Fruit fly (Drosophila melanogaster) whole organism, embryonic: ENCODE data around the gene CG8460.
A peak's percentile ranks its signal among the peaks of the same experiment; 100 is the strongest.

ENCODE experiments used
- CG11504 ChIP-seq: fragments of 200-800 bp; sonication (Bioruptor generic); optimal IDR thresholded peaks from 3 replicates; lab custom pipeline; 2019; ENCODE audit warnings: missing biosample characterization, mild to moderate bottlenecking, missing genetic modification characterization, moderate library complexity
- CG12744 ChIP-seq: fragments of 200-800 bp; sonication (Bioruptor generic); optimal IDR thresholded peaks from 2 replicates; lab custom pipeline; 2016; ENCODE audit warnings: missing biosample characterization, missing genetic modification characterization
- CG13894 ChIP-seq: fragments of 200-800 bp; sonication (Bioruptor generic); optimal IDR thresholded peaks from 3 replicates; lab custom pipeline; 2018; ENCODE audit warnings: missing biosample characterization, mild to moderate bottlenecking, missing genetic modification characterization, moderate library complexity
- CG14014 ChIP-seq: fragments of 200-800 bp; sonication (Bioruptor generic); IDR thresholded peaks from 2 replicates; pipeline ENCODE4 v1.3.6; 2022; ENCODE audit warnings: missing biosample characterization, missing genetic modification characterization
- CG14667 ChIP-seq: fragments of 200-800 bp; sonication (Bioruptor generic); IDR thresholded peaks from 2 replicates; pipeline ENCODE4 v1.3.6; 2022; ENCODE audit warnings: missing biosample characterization, missing genetic modification characterization
- CG14710 ChIP-seq: fragments of 200-800 bp; sonication (Bioruptor generic); optimal IDR thresholded peaks from 3 replicates; lab custom pipeline; 2019; ENCODE audit warnings: missing biosample characterization, mild to moderate bottlenecking, missing genetic modification characterization, moderate library complexity
- CG17359 ChIP-seq: fragments of 200-800 bp; sonication (Bioruptor generic); optimal IDR thresholded peaks from 3 replicates; lab custom pipeline; 2018; ENCODE audit warnings: missing biosample characterization, mild to moderate bottlenecking, missing genetic modification characterization, moderate library complexity
- CG17829 ChIP-seq: fragments of 200-800 bp; optimal IDR thresholded peaks from 2 replicates; lab custom pipeline; 2019; ENCODE audit warnings: missing biosample characterization, mild to moderate bottlenecking, missing genetic modification characterization, moderate library complexity
- CG18476 ChIP-seq: fragments of 200-800 bp; sonication (Bioruptor generic); optimal IDR thresholded peaks from 2 replicates; lab custom pipeline; 2016; ENCODE audit warnings: missing biosample characterization, mild to moderate bottlenecking, missing genetic modification characterization
- CG2202 ChIP-seq: fragments of 200-800 bp; sonication (Bioruptor generic); optimal IDR thresholded peaks from 2 replicates; lab custom pipeline; 2018; ENCODE audit warnings: missing biosample characterization, mild to moderate bottlenecking, missing genetic modification characterization
- CG30020 ChIP-seq: fragments of 200-800 bp; optimal IDR thresholded peaks from 2 replicates; lab custom pipeline; 2019; ENCODE audit warnings: missing biosample characterization, mild to moderate bottlenecking, missing genetic modification characterization, moderate library complexity
- CG3838 ChIP-seq: fragments of 200-800 bp; sonication (Bioruptor generic); optimal IDR thresholded peaks from 3 replicates; lab custom pipeline; 2016; ENCODE audit warnings: missing biosample characterization, missing genetic modification characterization
- CG6272 ChIP-seq: fragments of 200-800 bp; sonication (Bioruptor generic); IDR thresholded peaks from 2 replicates; pipeline ENCODE4 v1.3.6; 2022; ENCODE audit warnings: missing biosample characterization, missing genetic modification characterization
- CG6654 ChIP-seq: fragments of 200-800 bp; sonication (Bioruptor generic); optimal IDR thresholded peaks from 2 replicates; lab custom pipeline; 2017; ENCODE audit warnings: missing biosample characterization, mild to moderate bottlenecking, missing genetic modification characterization
- CG6791 ChIP-seq: fragments of 200-800 bp; sonication (Bioruptor generic); IDR thresholded peaks from 3 replicates; pipeline ENCODE4 v1.3.6; 2022; ENCODE audit warnings: missing biosample characterization, missing genetic modification characterization; ENCODE audit not compliant: partially characterized antibody
- CG7372 ChIP-seq: fragments of 200-800 bp; sonication (Bioruptor generic); IDR thresholded peaks from 2 replicates; pipeline ENCODE4 v1.3.6; 2022; ENCODE audit warnings: missing biosample characterization, missing genetic modification characterization
- CG8089 ChIP-seq: fragments of 200-800 bp; sonication (Bioruptor generic); optimal IDR thresholded peaks from 3 replicates; lab custom pipeline; 2016; ENCODE audit warnings: missing biosample characterization, missing genetic modification characterization
- Dad ChIP-seq: fragments of 200-800 bp; sonication (Bioruptor generic); optimal IDR thresholded peaks from 3 replicates; lab custom pipeline; 2016; ENCODE audit warnings: missing biosample characterization, missing genetic modification characterization
- H2.0 ChIP-seq: fragments of 200-800 bp; sonication (Bioruptor generic); IDR thresholded peaks from 2 replicates; pipeline ENCODE4 v1.3.6; 2022; ENCODE audit warnings: missing biosample characterization, missing genetic modification characterization
- Hand ChIP-seq: fragments of 200-800 bp; sonication (Bioruptor generic); optimal IDR thresholded peaks from 2 replicates; lab custom pipeline; 2017; ENCODE audit warnings: mild to moderate bottlenecking, missing biosample characterization, missing genetic modification reagents, missing genetic modification characterization
- Meics ChIP-seq: fragments of 200-800 bp; sonication (Bioruptor generic); optimal IDR thresholded peaks from 2 replicates; lab custom pipeline; 2017; ENCODE audit warnings: missing biosample characterization, mild to moderate bottlenecking, missing genetic modification characterization
- NC2β ChIP-seq: fragments of 200-800 bp; sonication (Bioruptor generic); optimal IDR thresholded peaks from 2 replicates; lab custom pipeline; 2016; ENCODE audit warnings: missing biosample characterization, missing genetic modification characterization
- Oli ChIP-seq: fragments of 200-800 bp; sonication (Bioruptor generic); optimal IDR thresholded peaks from 2 replicates; lab custom pipeline; 2018; ENCODE audit warnings: missing biosample characterization, mild to moderate bottlenecking, missing genetic modification characterization, moderate library complexity
- PHDP ChIP-seq: fragments of 200-800 bp; sonication (Bioruptor generic); optimal IDR thresholded peaks from 3 replicates; lab custom pipeline; 2018; ENCODE audit warnings: missing biosample characterization, mild to moderate bottlenecking, missing genetic modification characterization, moderate library complexity
- Ravus ChIP-seq: fragments of 200-800 bp; sonication (Bioruptor generic); IDR thresholded peaks from 2 replicates; pipeline ENCODE4 v1.3.6; 2022; ENCODE audit warnings: missing biosample characterization, missing genetic modification characterization
- Stat92E ChIP-seq, 3 experiments: fragments of >200 bp in 2 of 3; fragments of 200-800 bp in 1 of 3; sonication (Bioruptor generic) in 1 of 3; optimal IDR thresholded peaks; 2 replicates each; lab custom pipeline; 2017 to 2019; ENCODE audit warnings: missing biosample characterization in 3 of 3, missing genetic modification characterization in 3 of 3, mild to moderate bottlenecking in 1 of 3, moderate library complexity in 1 of 3
- Taf1 ChIP-seq: fragments of 200-800 bp; sonication (Bioruptor generic); IDR thresholded peaks from 2 replicates; pipeline ENCODE4 v1.3.6; 2022; ENCODE audit warnings: missing biosample characterization, missing genetic modification characterization
- ash1 ChIP-seq: fragments of 200-800 bp; sonication (Bioruptor generic); optimal IDR thresholded peaks from 2 replicates; lab custom pipeline; 2018; ENCODE audit warnings: missing biosample characterization, mild to moderate bottlenecking, missing genetic modification characterization
- croc ChIP-seq: fragments of 200-800 bp; sonication (Bioruptor generic); conservative IDR thresholded peaks from 3 replicates; pipeline ENCODE4 v1.3.6; 2022; ENCODE audit warnings: missing biosample characterization, missing genetic modification characterization
- danr ChIP-seq: fragments of 200-800 bp; sonication (Bioruptor generic); IDR thresholded peaks from 2 replicates; pipeline ENCODE4 v1.3.6; 2022; ENCODE audit warnings: missing biosample characterization, missing genetic modification characterization
- dm ChIP-seq: fragments of 200-800 bp; sonication (Bioruptor generic); optimal IDR thresholded peaks from 3 replicates; lab custom pipeline; 2016; ENCODE audit warnings: missing biosample characterization, missing genetic modification characterization
- dmrt11E ChIP-seq: fragments of 200-800 bp; sonication (Bioruptor generic); optimal IDR thresholded peaks from 3 replicates; lab custom pipeline; 2018; ENCODE audit warnings: missing biosample characterization, mild to moderate bottlenecking, missing genetic modification characterization, moderate library complexity
- gfzf ChIP-seq: fragments of 200-800 bp; sonication (Bioruptor generic); optimal IDR thresholded peaks from 2 replicates; lab custom pipeline; 2016; ENCODE audit warnings: missing biosample characterization, mild to moderate bottlenecking, missing genetic modification characterization, moderate library complexity
- hkb ChIP-seq, 2 experiments: fragments of 200-800 bp in 1 of 2; fragments of >200 bp in 1 of 2; sonication (Bioruptor generic) in 1 of 2; IDR thresholded peaks in 1 of 2; optimal IDR thresholded peaks in 1 of 2; 2 replicates each; pipeline versions ENCODE4 v1.3.6 to Lab custom; 2017 to 2022; ENCODE audit warnings: missing biosample characterization in 1 of 2, missing genetic modification characterization in 1 of 2
- insv ChIP-seq, 2 experiments: fragments of 200-800 bp; sonication (Bioruptor generic); optimal IDR thresholded peaks; 3 replicates each; lab custom pipeline; 2016 to 2018; ENCODE audit warnings: missing biosample characterization in 2 of 2, missing genetic modification characterization in 2 of 2
- kah ChIP-seq: fragments of 200-800 bp; sonication (Bioruptor generic); optimal IDR thresholded peaks from 2 replicates; lab custom pipeline; 2018; ENCODE audit warnings: missing biosample characterization, mild to moderate bottlenecking, missing genetic modification characterization
- lab ChIP-seq: fragments of 200-800 bp; sonication (Bioruptor generic); optimal IDR thresholded peaks from 3 replicates; lab custom pipeline; 2017; ENCODE audit warnings: missing biosample characterization, missing genetic modification characterization, mild to moderate bottlenecking, moderate library complexity, missing genetic modification reagents
- lola ChIP-seq, 3 experiments: fragments of >200 bp in 2 of 3; fragments of 200-800 bp in 1 of 3; sonication (Bioruptor generic) in 1 of 3; optimal IDR thresholded peaks; 2 replicates each; lab custom pipeline; 2017 to 2019; ENCODE audit warnings: missing biosample characterization in 3 of 3, missing genetic modification characterization in 3 of 3, mild to moderate bottlenecking in 1 of 3, moderate library complexity in 1 of 3
- mld ChIP-seq: fragments of 200-800 bp; sonication (Bioruptor generic); IDR thresholded peaks from 3 replicates; pipeline ENCODE4 v1.3.6; 2022; ENCODE audit warnings: missing biosample characterization, missing genetic modification characterization; ENCODE audit not compliant: partially characterized antibody
- pita ChIP-seq: fragments of 200-800 bp; sonication (Bioruptor generic); optimal IDR thresholded peaks from 2 replicates; lab custom pipeline; 2017; ENCODE audit warnings: missing biosample characterization, mild to moderate bottlenecking, missing genetic modification characterization
- row ChIP-seq: fragments of 200-800 bp; sonication (Bioruptor generic); IDR thresholded peaks from 3 replicates; pipeline ENCODE4 v1.3.6; 2022; ENCODE audit warnings: missing biosample characterization, missing genetic modification characterization
- salm ChIP-seq: fragments of 200-800 bp; sonication (Bioruptor generic); optimal IDR thresholded peaks from 2 replicates; lab custom pipeline; 2018; ENCODE audit warnings: missing biosample characterization, mild to moderate bottlenecking, missing genetic modification characterization
- sc ChIP-seq, 3 experiments: fragments of >200 bp in 2 of 3; fragments of 200-800 bp in 1 of 3; sonication (Bioruptor generic) in 1 of 3; optimal IDR thresholded peaks; 2 replicates in 2 of 3; 3 replicates in 1 of 3; lab custom pipeline; 2017; ENCODE audit warnings: mild to moderate bottlenecking in 1 of 3, missing biosample characterization in 1 of 3, missing genetic modification characterization in 1 of 3, missing genetic modification reagents in 1 of 3
- sima ChIP-seq: fragments of 200-800 bp; sonication (Bioruptor generic); optimal IDR thresholded peaks from 2 replicates; lab custom pipeline; 2016; ENCODE audit warnings: missing biosample characterization, missing genetic modification characterization
- sr ChIP-seq: fragments of 200-800 bp; sonication (Bioruptor generic); IDR thresholded peaks from 3 replicates; pipeline ENCODE4 v1.3.6; 2022; ENCODE audit warnings: missing biosample characterization, missing genetic modification characterization
- stc ChIP-seq: fragments of 200-800 bp; sonication (Bioruptor generic); IDR thresholded peaks from 2 replicates; pipeline ENCODE4 v1.3.6; 2022; ENCODE audit warnings: missing biosample characterization, missing genetic modification characterization
- sug ChIP-seq: fragments of 200-800 bp; optimal IDR thresholded peaks from 2 replicates; lab custom pipeline; 2019; ENCODE audit warnings: missing biosample characterization, mild to moderate bottlenecking, missing genetic modification characterization, moderate library complexity
- tgo ChIP-seq: fragments of 200-800 bp; sonication (Bioruptor generic); IDR thresholded peaks from 3 replicates; pipeline ENCODE4 v1.3.6; 2022; ENCODE audit warnings: missing biosample characterization, missing genetic modification characterization
- tio ChIP-seq: fragments of 200-800 bp; sonication (Bioruptor generic); optimal IDR thresholded peaks from 2 replicates; lab custom pipeline; 2017; ENCODE audit warnings: missing biosample characterization, missing genetic modification characterization, inconsistent platforms
- zen ChIP-seq: fragments of 200-800 bp; sonication (Bioruptor generic); optimal IDR thresholded peaks from 3 replicates; lab custom pipeline; 2018; ENCODE audit warnings: missing biosample characterization, mild to moderate bottlenecking, missing genetic modification characterization, moderate library complexity

Gene CG8460

dm6 chr2L:8198757-8199156 is 1.8 kb downstream of the CG8460 start, which contains the start of gene PGAP5 (continued):
- TF ChIP-seq mld (GFP tag; lab: Robert Waterston, UW) = peak; percentile 74; the same call in 2 of the 3 replicates
- TF ChIP-seq CG17359 (tag; lab: Kevin White, UChicago) = no peak
- TF ChIP-seq lab (GFP tag; lab: Kevin White, UChicago) = no peak
- TF ChIP-seq row (GFP tag; lab: Robert Waterston, UW) = 0 out of 3 replicates have a peak, but pooled peaks have one; percentile 26
- peak; percentile 94 for TF ChIP-seq CG6791 (GFP tag; lab: Robert Waterston, UW)
- no peak for TF ChIP-seq Oli (tag; lab: Kevin White, UChicago)
- TF ChIP-seq stc (GFP tag; lab: Robert Waterston, UW) = no peak
- no peak for TF ChIP-seq salm (tag; lab: Kevin White, UChicago)
- TF ChIP-seq gfzf (GFP tag; lab: Kevin White, UChicago) = peak; percentile 30
- TF ChIP-seq CG3838 (GFP tag; lab: Kevin White, UChicago) = no peak
- TF ChIP-seq CG8089 = no peak
- no peak for TF ChIP-seq tgo (GFP tag; lab: Robert Waterston, UW)
- TF ChIP-seq Ravus (GFP tag; lab: Robert Waterston, UW) = no peak
- TF ChIP-seq Taf1 (GFP tag; lab: Robert Waterston, UW) = no peak
- no peak for TF ChIP-seq dmrt11E (tag; lab: Kevin White, UChicago)
- no peak for TF ChIP-seq Hand (GFP tag; lab: Kevin White, UChicago)
- TF ChIP-seq CG7372 (GFP tag; lab: Robert Waterston, UW) = no peak
- no peak for TF ChIP-seq CG11504
- no peak for TF ChIP-seq zen (tag; lab: Kevin White, UChicago)
- TF ChIP-seq hkb (optimal IDR thresholded peaks at IDR 0.05; lab: Kevin White, UChicago) = no peak
- no peak for TF ChIP-seq hkb (GFP tag; IDR thresholded peaks at IDR 0.05; lab: Robert Waterston, UW)
- no peak for TF ChIP-seq CG6272
- TF ChIP-seq sima (GFP tag; lab: Kevin White, UChicago) = no peak
- no peak for TF ChIP-seq sc (optimal IDR thresholded peaks at IDR 0.05; lab: Kevin White, UChicago)
- no peak for TF ChIP-seq sc (GFP tag; optimal IDR thresholded peaks at IDR 0.05; lab: Kevin White, UChicago)
- TF ChIP-seq insv (GFP tag; optimal IDR thresholded peaks at IDR 0.05; lab: Kevin White, UChicago) = no peak
- no peak for TF ChIP-seq sug (tag; lab: Kevin White, UChicago)
- no peak for TF ChIP-seq CG14667 (GFP tag; lab: Robert Waterston, UW)
- no peak for TF ChIP-seq CG13894 (tag; lab: Kevin White, UChicago)
- no peak for TF ChIP-seq dm (GFP tag; lab: Kevin White, UChicago)
- no peak for TF ChIP-seq pita (GFP tag; lab: Kevin White, UChicago)
- no peak for TF ChIP-seq tio
- no peak for TF ChIP-seq sr
- no peak for TF ChIP-seq croc (GFP tag; lab: Robert Waterston, UW)
- TF ChIP-seq NC2β = peak; percentile 5
- no peak for TF ChIP-seq CG18476 (GFP tag; lab: Kevin White, UChicago)
- peak; percentile 56 for TF ChIP-seq CG14710 (tag; lab: Kevin White, UChicago)
- TF ChIP-seq PHDP (tag; lab: Kevin White, UChicago) = no peak
- TF ChIP-seq danr (GFP tag; lab: Robert Waterston, UW) = no peak
- TF ChIP-seq Dad = no peak
- no peak for TF ChIP-seq CG12744
- TF ChIP-seq CG30020 = no peak
- TF ChIP-seq lola (GFP tag; optimal IDR thresholded peaks at IDR 0.05; lab: Kevin White, UChicago) = no peak
- TF ChIP-seq ash1 = no peak
- no peak for TF ChIP-seq H2.0 (GFP tag; lab: Robert Waterston, UW)
- TF ChIP-seq CG17829 (tag; lab: Kevin White, UChicago) = no peak
- no peak for TF ChIP-seq CG6654 (GFP tag; lab: Kevin White, UChicago)
- TF ChIP-seq CG2202 (tag; lab: Kevin White, UChicago) = no peak
- no peak for TF ChIP-seq CG14014 (GFP tag; lab: Robert Waterston, UW)
- TF ChIP-seq Stat92E (GFP tag; optimal IDR thresholded peaks at IDR 0.05; lab: Kevin White, UChicago) = no peak
- TF ChIP-seq Meics (GFP tag; lab: Kevin White, UChicago) = no peak
- TF ChIP-seq kah (GFP tag; lab: Kevin White, UChicago) = no peak
